Worm (Caenorhabditis elegans) whole organism, L2 larva: Measurements from ENCODE around the gene Y53G8AM.6.
"Not testable (repeated sequence)": the region's sequence is repeated elsewhere in the genome, so short reads cannot be mapped to it uniquely, and the experiment has no call there.

Source experiments
- C34F6.9 ChIP-seq: fragments of 150-350 bp; optimal IDR thresholded peaks from 2 replicates; lab custom pipeline; 2014; ENCODE audit warnings: missing biosample characterization, missing genetic modification characterization
- F13H6.1 ChIP-seq: sonication (generic microtip); optimal IDR thresholded peaks from 2 replicates; lab custom pipeline; 2016; ENCODE audit warnings: missing genetic modification characterization, missing compliant biosample characterization
- R02D3.7 ChIP-seq: fragments of 150-350 bp; optimal IDR thresholded peaks from 2 replicates; lab custom pipeline; 2014; ENCODE audit warnings: missing biosample characterization, missing genetic modification characterization
- Y55F3AM.14 ChIP-seq: fragments of 200-800 bp; sonication (Bioruptor generic); optimal IDR thresholded peaks from 2 replicates; lab custom pipeline; 2018; ENCODE audit warnings: mild to moderate bottlenecking, missing genetic modification characterization, missing compliant biosample characterization
- ZK546.5 ChIP-seq: sonication (generic microtip); optimal IDR thresholded peaks from 2 replicates; lab custom pipeline; 2017; ENCODE audit warnings: missing biosample characterization, missing genetic modification characterization
- aly-2 ChIP-seq: fragments of 150-350 bp; optimal IDR thresholded peaks from 2 replicates; lab custom pipeline; 2014; ENCODE audit warnings: missing biosample characterization, missing genetic modification characterization
- ama-1 ChIP-seq: fragments of 150-350 bp; optimal IDR thresholded peaks from 2 replicates; lab custom pipeline; 2018; ENCODE audit warnings: inconsistent platforms
- blmp-1 ChIP-seq: sonication (generic microtip); optimal IDR thresholded peaks from 2 replicates; lab custom pipeline; 2017; ENCODE audit warnings: missing genetic modification characterization, mild to moderate bottlenecking, missing compliant biosample characterization, antibody characterized with exemption, moderate library complexity; ENCODE audit not compliant: insufficient read depth
- ceh-16 ChIP-seq: fragments of 150-350 bp; optimal IDR thresholded peaks from 2 replicates; lab custom pipeline; 2014; ENCODE audit warnings: missing biosample characterization, missing genetic modification characterization
- ceh-82 ChIP-seq: fragments of 150-350 bp; optimal IDR thresholded peaks from 2 replicates; lab custom pipeline; 2014; ENCODE audit warnings: missing biosample characterization, missing genetic modification characterization
- crh-2 ChIP-seq: sonication (generic microtip); optimal IDR thresholded peaks from 2 replicates; lab custom pipeline; 2017; ENCODE audit warnings: missing biosample characterization, missing genetic modification characterization
- egl-27 ChIP-seq: sonication (generic microtip); optimal IDR thresholded peaks from 3 replicates; lab custom pipeline; 2017; ENCODE audit warnings: missing biosample characterization, missing genetic modification reagents, missing genetic modification characterization
- fos-1 ChIP-seq: fragments of 150-350 bp; optimal IDR thresholded peaks from 2 replicates; lab custom pipeline; 2014; ENCODE audit warnings: missing biosample characterization, missing genetic modification characterization
- lin-11 ChIP-seq: fragments of 150-350 bp; sonication (generic microtip); optimal IDR thresholded peaks from 2 replicates; lab custom pipeline; 2014; ENCODE audit warnings: missing biosample characterization, missing genetic modification characterization, inconsistent platforms, mixed read lengths
- lin-13 ChIP-seq: fragments of 150-350 bp; optimal IDR thresholded peaks from 2 replicates; lab custom pipeline; 2014; ENCODE audit warnings: missing biosample characterization, missing genetic modification reagents, missing genetic modification characterization
- lin-39 ChIP-seq: fragments of 150-350 bp; optimal IDR thresholded peaks from 2 replicates; lab custom pipeline; 2014; ENCODE audit warnings: missing biosample characterization, missing genetic modification reagents, missing genetic modification characterization
- lsy-2 ChIP-seq, 2 experiments: fragments of 150-350 bp in 1 of 2; sonication (generic microtip) in 1 of 2; optimal IDR thresholded peaks; 2 replicates each; lab custom pipeline; 2014 to 2017; ENCODE audit warnings: missing biosample characterization in 2 of 2, missing genetic modification characterization in 2 of 2
- mbf-1 ChIP-seq: sonication (generic microtip); optimal IDR thresholded peaks from 2 replicates; lab custom pipeline; 2017; ENCODE audit warnings: missing biosample characterization, missing genetic modification characterization
- mdl-1 ChIP-seq, 2 experiments: fragments of 150-350 bp in 1 of 2; sonication (generic microtip) in 1 of 2; optimal IDR thresholded peaks; 2 replicates each; lab custom pipeline; 2017; ENCODE audit warnings: missing biosample characterization in 2 of 2, missing genetic modification characterization in 2 of 2
- nhr-10 ChIP-seq: sonication (generic microtip); optimal IDR thresholded peaks from 2 replicates; lab custom pipeline; 2017; ENCODE audit warnings: missing biosample characterization, missing genetic modification characterization
- nhr-11 ChIP-seq: fragments of 150-350 bp; optimal IDR thresholded peaks from 2 replicates; lab custom pipeline; 2014; ENCODE audit warnings: missing biosample characterization, missing genetic modification characterization
- nhr-129 ChIP-seq: fragments of 150-350 bp; optimal IDR thresholded peaks from 2 replicates; lab custom pipeline; 2014; ENCODE audit warnings: missing biosample characterization, missing genetic modification characterization
- nhr-21 ChIP-seq: fragments of 150-350 bp; optimal IDR thresholded peaks from 2 replicates; lab custom pipeline; 2014; ENCODE audit warnings: missing biosample characterization, missing genetic modification characterization
- nhr-23 ChIP-seq: fragments of 150-350 bp; optimal IDR thresholded peaks from 2 replicates; lab custom pipeline; 2014; ENCODE audit warnings: missing biosample characterization, missing genetic modification reagents, missing genetic modification characterization
- nhr-25 ChIP-seq: fragments of 150-350 bp; sonication (generic microtip); optimal IDR thresholded peaks from 3 replicates; lab custom pipeline; 2014; ENCODE audit warnings: missing biosample characterization, missing genetic modification characterization
- nhr-6 ChIP-seq: fragments of 150-350 bp; optimal IDR thresholded peaks from 2 replicates; lab custom pipeline; 2014; ENCODE audit warnings: missing biosample characterization, missing genetic modification characterization
- nhr-77 ChIP-seq: fragments of 150-350 bp; optimal IDR thresholded peaks from 2 replicates; lab custom pipeline; 2014; ENCODE audit warnings: missing biosample characterization, missing genetic modification characterization
- sem-4 ChIP-seq: fragments of 150-350 bp; optimal IDR thresholded peaks from 2 replicates; lab custom pipeline; 2014; ENCODE audit warnings: missing biosample characterization, missing genetic modification reagents, missing genetic modification characterization
- skn-1 ChIP-seq: sonication (generic microtip); optimal IDR thresholded peaks from 2 replicates; lab custom pipeline; 2017; ENCODE audit warnings: missing biosample characterization, missing genetic modification characterization
- sma-9 ChIP-seq, 2 experiments: fragments of 150-350 bp in 1 of 2; sonication (generic microtip) in 1 of 2; optimal IDR thresholded peaks; 2 replicates each; lab custom pipeline; 2014 to 2016; ENCODE audit warnings: missing genetic modification characterization in 2 of 2, mild to moderate bottlenecking in 1 of 2, missing biosample characterization in 1 of 2, missing compliant biosample characterization in 1 of 2, missing genetic modification reagents in 1 of 2, moderate library complexity in 1 of 2
- snpc-4 ChIP-seq: fragments of 150-350 bp; optimal IDR thresholded peaks from 2 replicates; lab custom pipeline; 2014; ENCODE audit warnings: missing biosample characterization, missing genetic modification characterization
- unc-39 ChIP-seq: fragments of 150-350 bp; optimal IDR thresholded peaks from 2 replicates; lab custom pipeline; 2014; ENCODE audit warnings: missing biosample characterization, missing genetic modification characterization
- unc-55 ChIP-seq: fragments of 150-350 bp; sonication (generic microtip); optimal IDR thresholded peaks from 3 replicates; lab custom pipeline; 2014; ENCODE audit warnings: missing biosample characterization, missing genetic modification reagents, missing genetic modification characterization
- unc-62 ChIP-seq: fragments of 150-350 bp; optimal IDR thresholded peaks from 2 replicates; lab custom pipeline; 2014; ENCODE audit warnings: missing biosample characterization, missing genetic modification reagents, missing genetic modification characterization
- ztf-11 ChIP-seq: sonication (generic microtip); optimal IDR thresholded peaks from 2 replicates; lab custom pipeline; 2017; ENCODE audit warnings: missing biosample characterization, missing genetic modification characterization

Y53G8AM.6 gene

DNA sequence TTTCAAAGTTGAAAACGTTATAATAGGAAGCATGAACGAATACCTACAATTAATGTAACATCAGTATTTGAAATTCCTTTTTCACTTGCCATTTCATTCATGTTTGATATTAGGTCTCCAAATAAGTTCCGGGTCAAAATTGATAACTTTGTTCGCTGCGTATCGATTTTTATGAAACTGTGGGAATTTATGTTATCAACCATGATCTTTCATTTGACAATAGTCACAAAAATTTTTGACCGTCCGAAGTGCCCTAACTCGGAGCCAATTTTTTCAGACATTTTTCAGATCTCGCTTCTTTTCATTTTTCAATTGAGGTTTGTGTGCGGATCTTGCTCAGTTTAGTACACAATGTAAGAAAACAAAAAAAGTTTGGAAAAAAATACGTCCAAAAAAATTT, at the start of gene Y53G8AM.6:
Gene Y53G8AM.6, minus strand, starts transcription at position 101 of the 400 bp plus-strand sequence.
- not testable (repeated sequence) for TF ChIP-seq ama-1; lsy-2 (tag; optimal IDR thresholded peaks at IDR 0.05; lab: Kevin White, UChicago); aly-2 (tag; lab: Kevin White, UChicago)

- peak; percentile 55 for TF ChIP-seq blmp-1
- peak; percentile 4 for TF ChIP-seq fos-1 (tag; lab: Kevin White, UChicago)
- TF ChIP-seq mdl-1 (tag; optimal IDR thresholded peaks at IDR 0.05; lab: Kevin White, UChicago): no peak
- TF ChIP-seq nhr-6 (tag; lab: Kevin White, UChicago): no peak
- peak in 1 of 2 experiments; percentile 34 for TF ChIP-seq lsy-2 (tag; optimal IDR thresholded peaks at IDR 0.05; lab: Kevin White, UChicago)
- TF ChIP-seq C34F6.9: peak; percentile 34
Observed at ce11 chrIII:3308940-3309339, 49.3 kb upstream of the Y53G8AM.6 start.

- TF ChIP-seq nhr-23 (tag; lab: Kevin White, UChicago): no peak
- peak in 1 of 2 experiments; percentile 4 for TF ChIP-seq lsy-2 (tag; optimal IDR thresholded peaks at IDR 0.05; lab: Kevin White, UChicago)
- peak; percentile 4 for TF ChIP-seq crh-2 (tag; lab: Kevin White, UChicago)
- TF ChIP-seq F13H6.1 (tag; lab: Kevin White, UChicago): peak; percentile 20
- no peak for TF ChIP-seq ceh-82 (tag; lab: Kevin White, UChicago)
- peak; percentile 41 for TF ChIP-seq nhr-129 (tag; lab: Kevin White, UChicago)
- TF ChIP-seq lin-39 (tag; lab: Kevin White, UChicago): no peak
- TF ChIP-seq skn-1 (tag; lab: Kevin White, UChicago): no peak
- peak; percentile 45 for TF ChIP-seq fos-1 (tag; lab: Kevin White, UChicago)
- TF ChIP-seq ceh-16 (tag; lab: Kevin White, UChicago): no peak
- no peak for TF ChIP-seq egl-27 (tag; lab: Kevin White, UChicago)
Observed at ce11 chrIII:3307379-3307778, 47.8 kb upstream of the Y53G8AM.6 start.

- TF ChIP-seq lin-39 (tag; lab: Kevin White, UChicago) (no peak), fos-1 (tag; lab: Kevin White, UChicago) (peak; percentile 88), unc-55 (GFP tag; lab: Kevin White, UChicago) (peak; percentile 11)
- TF ChIP-seq, all 48 proteins: peak for 2
Observed at ce11 chrIII:3306322-3306721, 46.7 kb upstream of the Y53G8AM.6 start.

DNA sequence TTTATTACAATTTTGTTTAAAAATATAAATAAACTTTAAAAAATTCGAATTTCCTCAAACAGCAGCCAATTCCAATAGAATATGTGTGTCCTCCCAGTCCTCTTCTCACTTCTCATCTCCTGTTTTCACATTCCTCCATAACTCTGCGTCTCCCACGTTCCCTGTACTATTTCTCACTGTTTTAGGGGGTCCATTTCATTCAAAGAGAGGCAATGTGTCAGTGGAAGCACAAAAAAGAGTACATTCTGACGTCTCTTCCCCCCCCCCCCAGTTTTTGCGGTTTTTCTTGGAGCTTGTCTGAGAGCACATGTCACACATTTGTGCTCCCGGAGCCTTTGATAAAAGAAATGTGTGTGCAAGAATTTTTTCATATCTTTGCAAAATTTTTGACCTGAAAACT, 45.0 kb upstream of the Y53G8AM.6 start:
- TF ChIP-seq R02D3.7 (tag; lab: Kevin White, UChicago) (no peak), unc-55 (GFP tag; lab: Kevin White, UChicago) (peak; percentile 55), fos-1 (tag; lab: Kevin White, UChicago) (no peak), lsy-2 (tag; optimal IDR thresholded peaks at IDR 0.05; lab: Kevin White, UChicago) (peak in 1 of 2 experiments; percentile 30), nhr-11 (tag; lab: Kevin White, UChicago) (no peak), ztf-11 (tag; lab: Kevin White, UChicago) (no peak), nhr-10 (tag; lab: Kevin White, UChicago) (no peak), ZK546.5 (tag; lab: Kevin White, UChicago) (no peak), nhr-129 (tag; lab: Kevin White, UChicago) (no peak), Y55F3AM.14 (no peak), ceh-82 (tag; lab: Kevin White, UChicago) (no peak), C34F6.9 (peak; percentile 46)

DNA sequence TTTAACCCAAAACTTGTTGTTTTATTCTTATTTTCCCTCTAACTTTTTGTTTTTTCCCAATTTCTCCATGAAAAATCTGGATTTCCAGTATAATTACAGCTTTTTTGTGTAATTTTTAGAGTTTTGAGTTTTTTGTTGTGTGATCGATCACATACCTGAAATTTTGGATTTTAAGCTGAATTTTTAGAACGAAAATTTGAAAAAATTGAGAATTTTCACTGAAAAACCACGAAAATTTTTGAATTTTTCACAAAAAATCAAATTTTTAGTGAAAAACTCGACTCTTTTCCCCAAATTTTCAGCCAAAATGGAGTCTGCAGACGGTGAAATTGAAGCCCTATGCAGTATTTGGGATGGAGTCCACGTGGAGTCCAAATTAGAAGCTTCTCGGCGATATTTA, 37.6 kb upstream of the Y53G8AM.6 start, which contains the start of gene Y53G8AR.5:
Gene Y53G8AR.5, plus strand, starts transcription at position 301 of the 400 bp plus-strand sequence.
- TF ChIP-seq nhr-21 (tag; lab: Kevin White, UChicago) (no peak), sma-9 (GFP tag; optimal IDR thresholded peaks at IDR 0.05; lab: Kevin White, UChicago) (no peak), sma-9 (tag; optimal IDR thresholded peaks at IDR 0.05; lab: Kevin White, UChicago) (no peak), skn-1 (tag; lab: Kevin White, UChicago) (no peak), aly-2 (tag; lab: Kevin White, UChicago) (no peak), lin-11 (tag; lab: Kevin White, UChicago) (no peak), sem-4 (tag; lab: Kevin White, UChicago) (no peak), ztf-11 (tag; lab: Kevin White, UChicago) (no peak), Y55F3AM.14 (no peak), mbf-1 (tag; lab: Kevin White, UChicago) (no peak), nhr-23 (tag; lab: Kevin White, UChicago) (no peak), lin-13 (no peak), nhr-77 (tag; lab: Kevin White, UChicago) (no peak), fos-1 (tag; lab: Kevin White, UChicago) (no peak), nhr-25 (tag; lab: Kevin White, UChicago) (no peak), snpc-4 (tag; lab: Kevin White, UChicago) (no peak), unc-39 (tag; lab: Kevin White, UChicago) (no peak), unc-62 (GFP tag; lab: Kevin White, UChicago) (no peak), unc-55 (GFP tag; lab: Kevin White, UChicago) (no peak)
